Worm (Caenorhabditis elegans) whole organism, L3 larva: ENCODE data around the gene msp-32.

Experiments
- R02D3.7 ChIP-seq: fragments of 150-350 bp; optimal IDR thresholded peaks from 2 replicates; lab custom pipeline; 2014; ENCODE audit warnings: missing biosample characterization, missing genetic modification characterization
- aly-2 ChIP-seq: fragments of 150-350 bp; optimal IDR thresholded peaks from 2 replicates; lab custom pipeline; 2014; ENCODE audit warnings: missing biosample characterization, missing genetic modification characterization
- egl-27 ChIP-seq: sonication (generic microtip); optimal IDR thresholded peaks from 4 replicates; lab custom pipeline; 2017; ENCODE audit warnings: missing biosample characterization, missing genetic modification reagents, missing genetic modification characterization
- lin-15B ChIP-seq: fragments of 150-350 bp; optimal IDR thresholded peaks from 2 replicates; lab custom pipeline; 2014; ENCODE audit warnings: missing biosample characterization, missing genetic modification characterization
- nhr-23 ChIP-seq: fragments of 150-350 bp; optimal IDR thresholded peaks from 2 replicates; lab custom pipeline; 2014; ENCODE audit warnings: missing biosample characterization, missing genetic modification reagents, missing genetic modification characterization
- pqm-1 ChIP-seq: fragments of 150-350 bp; optimal IDR thresholded peaks from 2 replicates; lab custom pipeline; 2017; ENCODE audit warnings: missing biosample characterization, missing genetic modification characterization, inconsistent platforms

DNA sequence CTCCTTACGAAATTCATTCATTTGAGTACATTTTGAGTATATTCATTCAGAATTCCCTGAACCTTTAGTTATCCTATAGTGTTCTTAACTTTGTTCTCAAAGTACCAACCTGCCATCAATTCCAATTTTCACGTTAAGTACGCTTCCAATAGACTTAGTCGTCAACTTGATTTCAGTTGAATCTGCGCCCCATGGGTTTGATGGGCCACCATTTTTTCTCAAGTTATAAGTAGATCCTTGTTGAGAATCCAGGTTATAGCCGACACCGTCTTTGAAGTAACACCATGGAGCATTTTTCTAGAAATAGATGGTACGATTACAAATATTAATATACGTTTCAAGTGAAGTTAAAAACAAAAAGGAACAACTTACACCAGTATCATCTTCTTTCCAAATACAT is 26.1 kb downstream of the msp-32 start:
- no peak for TF ChIP-seq aly-2
- no peak for TF ChIP-seq nhr-23 (tag; lab: Kevin White, UChicago)
- TF ChIP-seq egl-27, result no peak
- TF ChIP-seq R02D3.7, result no peak
- TF ChIP-seq lin-15B, result no peak
- no peak for TF ChIP-seq pqm-1 (tag; lab: Kevin White, UChicago)
